Worm (Caenorhabditis elegans): ENCODE results near the gene paqr-2.

The paqr-2 gene

ce11 chrIII:5395746-5396145, 16.0 kb upstream of the paqr-2 start:
- TF ChIP-seq pha-4 (tag; optimal IDR thresholded peaks at IDR 0.05) (no peak), mep-1 (tag; optimal IDR thresholded peaks at IDR 0.05) (no peak), ces-1 (GFP tag; optimal IDR thresholded peaks at IDR 0.05) (no peak), nhr-237 (tag; optimal IDR thresholded peaks at IDR 0.05) (no peak), blmp-1 (tag; optimal IDR thresholded peaks at IDR 0.05) (no peak), drap-1 (GFP tag; optimal IDR thresholded peaks at IDR 0.05) (no peak), ceh-83 (GFP tag; optimal IDR thresholded peaks at IDR 0.05) (no peak), unc-39 (tag; optimal IDR thresholded peaks at IDR 0.05) (no peak), unc-120 (tag; optimal IDR thresholded peaks at IDR 0.05; ENCODE audit: poor library complexity, severe bottlenecking) (no peak), tbx-8 (GFP tag; optimal IDR thresholded peaks at IDR 0.05) (no peak), M03D4.4 (tag; optimal IDR thresholded peaks at IDR 0.05) (no peak), zip-8 (tag; optimal IDR thresholded peaks at IDR 0.05) (no peak), flh-1 (GFP tag; optimal IDR thresholded peaks at IDR 0.05) (no peak), nhr-76 (tag; optimal IDR thresholded peaks at IDR 0.05) (no peak), bed-3 (GFP tag; optimal IDR thresholded peaks at IDR 0.05) (no peak), sem-2 (GFP tag; optimal IDR thresholded peaks at IDR 0.05) (no peak), nhr-28 (tag; optimal IDR thresholded peaks at IDR 0.05) (no peak), unc-62 (GFP tag; optimal IDR thresholded peaks at IDR 0.05) (no peak)

DNA sequence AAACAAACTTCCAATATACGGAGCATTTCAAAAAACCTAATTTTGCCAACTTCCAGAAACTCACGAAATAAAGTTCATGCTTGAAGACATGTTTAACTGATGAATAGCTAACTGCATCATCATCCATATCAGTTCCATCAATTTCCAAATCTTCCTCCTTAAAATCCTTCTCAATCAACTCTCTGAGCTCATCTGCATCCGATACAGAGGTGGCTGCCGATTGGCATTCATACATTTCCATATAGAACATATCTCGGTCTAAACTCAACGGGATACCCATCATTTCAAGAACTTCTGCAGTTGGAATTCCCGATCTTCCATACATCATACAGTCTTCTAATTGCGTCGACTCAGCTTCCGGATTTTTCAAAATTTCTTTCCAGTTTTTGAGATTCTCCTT, 9.6 kb upstream of the paqr-2 start:
- no peak for TF ChIP-seq bed-3 (GFP tag; optimal IDR thresholded peaks at IDR 0.05)

ce11 chrIII:5388113-5388512, 8.4 kb upstream of the paqr-2 start:
- no peak for TF ChIP-seq blmp-1 (tag; optimal IDR thresholded peaks at IDR 0.05)
- no peak for TF ChIP-seq nhr-2 (tag; optimal IDR thresholded peaks at IDR 0.05)
- no peak for TF ChIP-seq nhr-76 (tag; optimal IDR thresholded peaks at IDR 0.05)
- no peak for TF ChIP-seq elt-1 (tag; optimal IDR thresholded peaks at IDR 0.05; ENCODE audit: borderline replicate concordance, insufficient read depth)
- TF ChIP-seq M03D4.4 (tag; optimal IDR thresholded peaks at IDR 0.05): no peak
- TF ChIP-seq nhr-28 (tag; optimal IDR thresholded peaks at IDR 0.05): no peak
- no peak for TF ChIP-seq bed-3 (GFP tag; optimal IDR thresholded peaks at IDR 0.05)

DNA sequence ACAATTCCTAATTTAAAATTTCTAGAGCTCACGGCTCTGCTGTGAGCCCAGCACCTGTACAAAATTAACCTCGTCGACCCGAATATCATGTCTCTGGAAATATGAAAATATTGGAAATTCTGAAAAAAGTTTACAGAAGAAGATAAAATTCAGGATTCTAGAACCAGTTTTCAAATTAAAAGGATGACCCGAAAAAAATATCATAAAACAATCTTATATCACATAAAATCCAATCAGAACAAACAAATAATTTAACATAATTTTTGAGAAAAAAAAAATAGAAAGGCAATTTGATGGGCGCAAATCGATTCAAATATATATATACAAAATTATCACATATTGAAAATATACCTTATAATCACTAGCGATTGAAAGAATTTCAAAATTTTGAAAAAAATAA, 5.6 kb upstream of the paqr-2 start, which contains the start of gene Y32H12A.7:
TSS of gene Y32H12A.7 (minus strand) at position 101 of the 400 bp plus-strand sequence.
- TF ChIP-seq snpc-4 (tag; optimal IDR thresholded peaks at IDR 0.05) (no peak), elt-3 (tag; optimal IDR thresholded peaks at IDR 0.05) (no peak), elt-1 (tag; optimal IDR thresholded peaks at IDR 0.05; ENCODE audit: borderline replicate concordance, insufficient read depth) (no peak), ceh-39 (tag; optimal IDR thresholded peaks at IDR 0.05) (no peak), cnd-1 (tag; optimal IDR thresholded peaks at IDR 0.05) (no peak), unc-62 (GFP tag; optimal IDR thresholded peaks at IDR 0.05) (no peak), blmp-1 (tag; optimal IDR thresholded peaks at IDR 0.05) (no peak), drap-1 (GFP tag; optimal IDR thresholded peaks at IDR 0.05) (no peak)

DNA sequence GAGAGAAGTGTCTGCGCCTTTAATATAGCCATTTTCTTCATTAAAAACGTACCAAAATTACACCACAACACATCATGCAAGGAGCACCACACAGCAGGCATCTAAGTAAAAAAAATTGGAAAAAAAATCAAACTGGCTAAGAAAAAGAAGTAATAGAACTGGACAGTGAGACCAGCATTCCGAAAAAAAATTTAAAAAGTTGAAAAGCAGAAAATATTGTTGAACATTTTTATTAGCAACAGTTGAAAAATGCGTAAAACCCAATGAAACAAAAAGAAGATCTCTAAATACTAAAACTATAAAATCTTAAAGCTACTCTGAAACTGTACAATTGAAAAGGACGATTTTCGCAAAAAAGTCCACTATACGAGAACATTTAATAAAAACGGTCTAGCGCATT, 2.3 kb upstream of the paqr-2 start, which contains the start of gene Y32H12A.6:
TSS of gene Y32H12A.6 (minus strand) at position 101 of the 400 bp plus-strand sequence.
- no peak for TF ChIP-seq lsy-2 (tag; optimal IDR thresholded peaks at IDR 0.05)
- TF ChIP-seq tbx-8 (GFP tag; optimal IDR thresholded peaks at IDR 0.05): no peak
- no peak for TF ChIP-seq ztf-11 (tag; optimal IDR thresholded peaks at IDR 0.05)
- TF ChIP-seq nhr-237 (tag; optimal IDR thresholded peaks at IDR 0.05): no peak
- no peak for TF ChIP-seq ceh-83 (GFP tag; optimal IDR thresholded peaks at IDR 0.05)
- no peak for TF ChIP-seq snpc-4 (tag; optimal IDR thresholded peaks at IDR 0.05)

DNA sequence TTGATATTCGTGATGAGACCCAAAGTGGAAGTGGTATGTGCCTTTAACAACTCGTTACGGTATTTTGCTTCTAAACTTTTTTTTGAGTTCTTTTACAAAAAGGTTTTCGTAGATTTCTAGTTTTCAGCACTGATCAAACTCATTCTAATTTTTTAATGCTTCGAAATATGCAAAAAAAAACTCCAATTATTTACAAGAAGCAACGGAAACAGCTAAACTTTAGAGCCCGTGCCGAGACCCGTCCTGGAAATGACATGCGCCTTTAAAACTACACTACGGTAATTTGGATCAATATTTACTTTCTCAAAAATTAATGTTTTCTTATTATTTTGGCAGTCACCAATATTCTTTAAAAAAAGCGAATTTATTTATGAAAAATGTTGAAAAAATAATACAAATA, 825 bp upstream of the paqr-2 start:
- no peak for TF ChIP-seq zip-8 (tag; optimal IDR thresholded peaks at IDR 0.05)

DNA sequence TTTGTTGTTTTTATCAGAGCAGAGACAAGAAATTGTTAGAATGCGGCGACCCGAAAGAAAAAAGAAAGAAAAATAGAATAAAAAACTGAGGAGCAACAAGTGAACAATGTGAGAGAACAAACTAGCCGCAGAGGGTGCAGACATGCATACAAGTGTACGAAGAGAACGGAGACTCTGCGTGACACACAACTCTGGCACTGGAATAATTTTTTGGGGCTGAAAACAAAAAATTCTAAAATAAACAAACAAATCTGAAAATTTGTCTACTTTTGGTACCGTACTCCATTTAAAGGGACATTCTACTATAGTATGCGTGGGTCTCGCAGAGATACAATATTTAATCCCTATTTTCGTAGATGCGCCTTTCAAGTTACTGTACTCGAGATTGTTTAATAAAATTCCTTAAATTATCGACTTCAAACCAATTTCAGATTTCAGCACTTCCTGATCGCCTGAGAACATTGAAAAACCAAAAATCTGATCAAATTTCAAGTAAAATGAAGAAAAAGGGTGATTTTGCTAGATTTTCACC, 4.7 kb downstream of the paqr-2 start:
- TF ChIP-seq ceh-43 (GFP tag; optimal IDR thresholded peaks at IDR 0.05) (no peak), sem-2 (GFP tag; optimal IDR thresholded peaks at IDR 0.05) (no peak), elt-3 (tag; optimal IDR thresholded peaks at IDR 0.05) (no peak)

All from whole organism, mixed stage, embryonic.